Worm (Caenorhabditis elegans) whole organism, L1 larva: ENCODE results near the gene xbx-4.

Experiments
- C04F5.9 ChIP-seq: sonication (generic microtip); optimal IDR thresholded peaks from 2 replicates; lab custom pipeline; 2016; ENCODE audit warnings: missing genetic modification characterization, missing compliant biosample characterization
- ama-1 ChIP-seq: fragments of 150-350 bp; optimal IDR thresholded peaks from 2 replicates; lab custom pipeline; 2014
- elt-2 ChIP-seq: sonication (generic microtip); optimal IDR thresholded peaks from 2 replicates; lab custom pipeline; 2016; ENCODE audit warnings: missing genetic modification characterization, mild to moderate bottlenecking, inconsistent platforms, missing compliant biosample characterization, missing genetic modification reagents
- fkh-10 ChIP-seq: sonication (generic microtip); optimal IDR thresholded peaks from 2 replicates; lab custom pipeline; 2017; ENCODE audit warnings: missing biosample characterization, missing genetic modification reagents, missing genetic modification characterization
- lsy-2 ChIP-seq, 2 experiments: fragments of 150-350 bp; optimal IDR thresholded peaks; 2 replicates each; lab custom pipeline; 2014; ENCODE audit warnings: missing biosample characterization in 2 of 2, missing genetic modification characterization in 2 of 2
- mef-2 ChIP-seq: fragments of 150-350 bp; optimal IDR thresholded peaks from 2 replicates; lab custom pipeline; 2014; ENCODE audit warnings: missing biosample characterization, missing genetic modification characterization
- nhr-11 ChIP-seq: fragments of 150-350 bp; optimal IDR thresholded peaks from 2 replicates; lab custom pipeline; 2014; ENCODE audit warnings: missing biosample characterization, missing genetic modification characterization
- nhr-47 ChIP-seq: sonication (generic microtip); optimal IDR thresholded peaks from 2 replicates; lab custom pipeline; 2016; ENCODE audit warnings: mild to moderate bottlenecking, missing genetic modification characterization, moderate library complexity, missing compliant biosample characterization

ce11 chrIV:2099771-2100170 is 14.7 kb upstream of the xbx-4 start, which contains the start of gene C23H5.11:
- TF ChIP-seq fkh-10 (GFP tag; lab: Kevin White, UChicago) (no peak), nhr-47 (tag; lab: Kevin White, UChicago) (no peak), elt-2 (tag; lab: Kevin White, UChicago) (no peak), lsy-2 (tag; optimal IDR thresholded peaks at IDR 0.05; lab: Kevin White, UChicago) (no peak), nhr-11 (tag; lab: Kevin White, UChicago) (no peak), mef-2 (tag; lab: Kevin White, UChicago) (no peak), ama-1 (lab: Kevin White, UChicago) (no peak), C04F5.9 (no peak)
